Worm (Caenorhabditis elegans): ENCODE measurements around the gene srlf-13.
A peak's percentile ranks its signal among the peaks of the same experiment; 100 is the strongest.

srlf-13 gene

ce11 chrIV:10858300-10859016 is 38.0 kb downstream of the srlf-13 start, which contains the start of the genes T11G6.2 and hars-1 (continued):
- no peak for TF ChIP-seq aptf-2 (GFP tag; conservative IDR thresholded peaks at IDR 0.05)
- TF ChIP-seq xnd-1 (tag; optimal IDR thresholded peaks at IDR 0.05) = peak; percentile 93
- TF ChIP-seq hlh-26 (GFP tag; conservative IDR thresholded peaks at IDR 0.05) = no peak
- TF ChIP-seq nfya-2 (GFP tag; IDR thresholded peaks at IDR 0.05) = no peak
- no peak for TF ChIP-seq unc-130 (GFP tag; optimal IDR thresholded peaks at IDR 0.05)
- no peak for TF ChIP-seq bed-2 (GFP tag; IDR thresholded peaks at IDR 0.05)
- TF ChIP-seq efl-1 (GFP tag; optimal IDR thresholded peaks at IDR 0.05) = peak; percentile 49
- no peak for TF ChIP-seq egl-18 (GFP tag; IDR thresholded peaks at IDR 0.05)
- TF ChIP-seq dox-1 (GFP tag; IDR thresholded peaks at IDR 0.05) = 0 out of 2 replicates have a peak, but pooled peaks have one; percentile 48
- TF ChIP-seq madf-6 (GFP tag; IDR thresholded peaks at IDR 0.05) = peak; percentile 99
- TF ChIP-seq zfh-2 (GFP tag; conservative IDR thresholded peaks at IDR 0.05) = no peak
- TF ChIP-seq mxl-1 (tag; optimal IDR thresholded peaks at IDR 0.05) = no peak
- no peak for TF ChIP-seq lag-1 (GFP tag; IDR thresholded peaks at IDR 0.05)
- peak; percentile 49; the same call in 1 of the 2 replicates for TF ChIP-seq mcd-1 (GFP tag; IDR thresholded peaks at IDR 0.05)
- TF ChIP-seq F10E7.11 (tag; optimal IDR thresholded peaks at IDR 0.05) = no peak
- peak; percentile 3 for TF ChIP-seq ztf-18 (tag; optimal IDR thresholded peaks at IDR 0.05)
- TF ChIP-seq F49E8.2 (tag; optimal IDR thresholded peaks at IDR 0.05; ENCODE audit: insufficient read depth) = no peak
- no peak for TF ChIP-seq aptf-3 (GFP tag; IDR thresholded peaks at IDR 0.05)
- peak; percentile 89 for TF ChIP-seq F33H1.4 (GFP tag; IDR thresholded peaks at IDR 0.05)
- no peak for TF ChIP-seq F39B2.1 (GFP tag; IDR thresholded peaks at IDR 0.05)
- TF ChIP-seq bed-1 (GFP tag; IDR thresholded peaks at IDR 0.05) = no peak
- no peak for TF ChIP-seq sdz-38 (tag; optimal IDR thresholded peaks at IDR 0.05)
- no peak for TF ChIP-seq F57C9.4 (tag; optimal IDR thresholded peaks at IDR 0.05)
- no peak for TF ChIP-seq C17E4.6 (GFP tag; IDR thresholded peaks at IDR 0.05)
- no peak for TF ChIP-seq lin-40 (tag; optimal IDR thresholded peaks at IDR 0.05)
- no peak for TF ChIP-seq K11D2.4 (GFP tag; IDR thresholded peaks at IDR 0.05)
- TF ChIP-seq F55B11.4 (tag; optimal IDR thresholded peaks at IDR 0.05; ENCODE audit: borderline replicate concordance, insufficient read depth) = no peak
- no peak for TF ChIP-seq tbx-9 (tag; optimal IDR thresholded peaks at IDR 0.05; ENCODE audit: borderline replicate concordance)
- peak; percentile 69 for TF ChIP-seq attf-5 (GFP tag; optimal IDR thresholded peaks at IDR 0.05)
- 0 out of 2 replicates have a peak, but pooled peaks have one; percentile 18 for TF ChIP-seq pbrm-1 (GFP tag; IDR thresholded peaks at IDR 0.05)
- no peak for TF ChIP-seq nhr-90 (tag; optimal IDR thresholded peaks at IDR 0.05)
- TF ChIP-seq Y56A3A.18 (GFP tag; IDR thresholded peaks at IDR 0.05) = no peak
- no peak for TF ChIP-seq rcor-1 (GFP tag; IDR thresholded peaks at IDR 0.05)
- no peak for TF ChIP-seq ceh-100 (GFP tag; IDR thresholded peaks at IDR 0.05)

- TF ChIP-seq F37B4.10 (GFP tag; IDR thresholded peaks at IDR 0.05) (no peak), nfyb-1 (GFP tag; IDR thresholded peaks at IDR 0.05) (peak; percentile 54; the same call in 1 of the 2 replicates)
These were observed 40.5 kb downstream of the srlf-13 start for ce11 chrIV:10855946-10856345.

- TF ChIP-seq ztf-3 (GFP tag; optimal IDR thresholded peaks at IDR 0.05) (no peak), sea-2 (GFP tag; IDR thresholded peaks at IDR 0.05) (no peak), zim-3 (tag; optimal IDR thresholded peaks at IDR 0.05) (no peak), nfyb-1 (GFP tag; IDR thresholded peaks at IDR 0.05) (no peak), snpc-1.1 (tag; optimal IDR thresholded peaks at IDR 0.05; ENCODE audit: insufficient read depth) (no peak), F37B4.10 (GFP tag; IDR thresholded peaks at IDR 0.05) (no peak), Y67H2A.10 (GFP tag; conservative IDR thresholded peaks at IDR 0.05) (no peak), xnd-1 (tag; optimal IDR thresholded peaks at IDR 0.05) (no peak), nfya-2 (GFP tag; IDR thresholded peaks at IDR 0.05) (no peak), lag-1 (GFP tag; IDR thresholded peaks at IDR 0.05) (no peak), snpc-4 (GFP tag; optimal IDR thresholded peaks at IDR 0.05) (no peak), snpc-4 (tag; optimal IDR thresholded peaks at IDR 0.05) (no peak), nhr-90 (tag; optimal IDR thresholded peaks at IDR 0.05) (no peak), madf-8 (GFP tag; conservative IDR thresholded peaks at IDR 0.05) (no peak), ceh-91 (GFP tag; IDR thresholded peaks at IDR 0.05) (no peak), akir-1 (GFP tag; optimal IDR thresholded peaks at IDR 0.05) (no peak)
These were observed 41.4 kb downstream of the srlf-13 start, which contains the start of gene T11G6.3 for ce11 chrIV:10855049-10855448. TSS of gene T11G6.3 (minus strand) at chrIV:10855237.

Measured in whole organism, young adult.